Worm (Caenorhabditis elegans) whole organism, early embryonic: ENCODE measurements around the gene pld-1.

Source experiments
- aly-1 ChIP-seq: sonication (generic microtip); optimal IDR thresholded peaks from 2 replicates; lab custom pipeline; 2016; ENCODE audit warnings: missing genetic modification characterization, missing compliant biosample characterization
- ama-1 ChIP-seq: fragments of 150-350 bp; optimal IDR thresholded peaks from 2 replicates; lab custom pipeline; 2014
- ceh-13 ChIP-seq: fragments of 200-800 bp; sonication (Bioruptor generic); optimal IDR thresholded peaks from 2 replicates; lab custom pipeline; 2018; ENCODE audit warnings: mild to moderate bottlenecking, missing genetic modification characterization, missing compliant biosample characterization
- ets-7 ChIP-seq: sonication (generic microtip); optimal IDR thresholded peaks from 2 replicates; lab custom pipeline; 2016; ENCODE audit warnings: missing genotype, missing genetic modification characterization, missing compliant biosample characterization
- flt-1 ChIP-seq: fragments of 200-800 bp; sonication (Bioruptor generic); IDR thresholded peaks from 2 replicates; pipeline ENCODE4 v1.3.6; 2022; ENCODE audit warnings: missing genetic modification characterization, missing compliant biosample characterization
- hmg-4 ChIP-seq: fragments of 200-800 bp; sonication (Bioruptor generic); optimal IDR thresholded peaks from 2 replicates; lab custom pipeline; 2018; ENCODE audit warnings: mild to moderate bottlenecking, missing genetic modification characterization, missing compliant biosample characterization
- hnd-1 ChIP-seq: sonication (generic microtip); optimal IDR thresholded peaks from 2 replicates; lab custom pipeline; 2016; ENCODE audit warnings: missing genetic modification characterization, missing compliant biosample characterization
- pes-1 ChIP-seq: fragments of 200-800 bp; sonication (Bioruptor generic); IDR thresholded peaks from 2 replicates; pipeline ENCODE4 v1.3.6; 2022; ENCODE audit warnings: missing genetic modification reagents, missing genetic modification characterization, missing compliant biosample characterization
- tbx-37 ChIP-seq: fragments of 200-800 bp; sonication (Bioruptor generic); conservative IDR thresholded peaks from 2 replicates; pipeline ENCODE4 v1.3.6; 2022; ENCODE audit warnings: missing genetic modification reagents, missing genetic modification characterization, missing compliant biosample characterization

ce11 chrII:5085450-5085849, 6.0 kb downstream of the pld-1 start, which contains the start of gene txt-9:
- TF ChIP-seq ama-1 (lab: Kevin White, UChicago) (no peak), ceh-13 (GFP tag; lab: Kevin White, UChicago) (no peak), pes-1 (GFP tag; lab: Robert Waterston, UW) (no peak), hnd-1 (tag; lab: Kevin White, UChicago) (no peak), tbx-37 (GFP tag; lab: Robert Waterston, UW) (no peak), flt-1 (GFP tag; lab: Robert Waterston, UW) (no peak), hmg-4 (GFP tag; lab: Kevin White, UChicago) (no peak), aly-1 (tag; lab: Kevin White, UChicago) (no peak), ets-7 (tag; lab: Kevin White, UChicago) (no peak)
